Fruit fly (Drosophila melanogaster) whole organism, embryonic: ENCODE measurements around the gene Sr-CIII.
A peak's percentile ranks its signal among the peaks of the same experiment; 100 is the strongest.

Source experiments
- Antp ChIP-seq: fragments of 200-800 bp; sonication (Bioruptor generic); optimal IDR thresholded peaks from 3 replicates; lab custom pipeline; 2016; ENCODE audit warnings: missing biosample characterization, missing genetic modification characterization
- Atf3 ChIP-seq: fragments of 200-800 bp; sonication (Bioruptor generic); optimal IDR thresholded peaks from 3 replicates; lab custom pipeline; 2016; ENCODE audit warnings: missing biosample characterization, missing genetic modification characterization
- Awh ChIP-seq: fragments of 200-800 bp; sonication (Bioruptor generic); IDR thresholded peaks from 2 replicates; pipeline ENCODE4, ENCODE4 v1.3.6; 2022; ENCODE audit warnings: missing biosample characterization, missing genetic modification characterization
- Bdp1 ChIP-seq: fragments of 200-800 bp; sonication (Bioruptor generic); optimal IDR thresholded peaks from 3 replicates; lab custom pipeline; 2016; ENCODE audit warnings: missing biosample characterization, missing genetic modification characterization
- CG10147 ChIP-seq: fragments of 200-800 bp; sonication (Bioruptor generic); optimal IDR thresholded peaks from 2 replicates; lab custom pipeline; 2019; ENCODE audit warnings: missing biosample characterization, mild to moderate bottlenecking, missing genetic modification characterization, moderate library complexity
- CG12659 ChIP-seq: fragments of 200-800 bp; sonication (Bioruptor generic); optimal IDR thresholded peaks from 3 replicates; lab custom pipeline; 2017; ENCODE audit warnings: mild to moderate bottlenecking, missing biosample characterization, missing genetic modification reagents, missing genetic modification characterization
- CG12744 ChIP-seq: fragments of 200-800 bp; sonication (Bioruptor generic); optimal IDR thresholded peaks from 2 replicates; lab custom pipeline; 2016; ENCODE audit warnings: missing biosample characterization, missing genetic modification characterization
- CG13624 ChIP-seq: fragments of 200-800 bp; sonication (Bioruptor generic); optimal IDR thresholded peaks from 2 replicates; lab custom pipeline; 2016; ENCODE audit warnings: missing biosample characterization, missing genetic modification characterization
- CG14667 ChIP-seq: fragments of 200-800 bp; sonication (Bioruptor generic); IDR thresholded peaks from 2 replicates; pipeline ENCODE4 v1.3.6; 2022; ENCODE audit warnings: missing biosample characterization, missing genetic modification characterization
- CG17359 ChIP-seq: fragments of 200-800 bp; sonication (Bioruptor generic); optimal IDR thresholded peaks from 3 replicates; lab custom pipeline; 2018; ENCODE audit warnings: missing biosample characterization, mild to moderate bottlenecking, missing genetic modification characterization, moderate library complexity
- CG17912 ChIP-seq: fragments of 200-800 bp; sonication (Bioruptor generic); optimal IDR thresholded peaks from 2 replicates; lab custom pipeline; 2018; ENCODE audit warnings: missing biosample characterization, mild to moderate bottlenecking, missing genetic modification characterization
- CG18476 ChIP-seq: fragments of 200-800 bp; sonication (Bioruptor generic); optimal IDR thresholded peaks from 2 replicates; lab custom pipeline; 2016; ENCODE audit warnings: missing biosample characterization, mild to moderate bottlenecking, missing genetic modification characterization
- CG30431 ChIP-seq: fragments of 200-800 bp; sonication (Bioruptor generic); optimal IDR thresholded peaks from 2 replicates; lab custom pipeline; 2017; ENCODE audit warnings: missing biosample characterization, missing genetic modification characterization
- CG31365 ChIP-seq: fragments of 200-800 bp; sonication (Bioruptor generic); optimal IDR thresholded peaks from 2 replicates; lab custom pipeline; 2018; ENCODE audit warnings: missing biosample characterization, mild to moderate bottlenecking, missing genetic modification characterization
- CG31441 ChIP-seq: fragments of 200-800 bp; sonication (Bioruptor generic); IDR thresholded peaks from 2 replicates; pipeline ENCODE4 v1.3.6; 2022; ENCODE audit warnings: missing biosample characterization, missing genetic modification characterization
- CG3847 ChIP-seq: fragments of 200-800 bp; sonication (Bioruptor generic); IDR thresholded peaks from 2 replicates; pipeline ENCODE4 v1.3.6; 2022; ENCODE audit warnings: missing biosample characterization, missing genetic modification characterization
- CG5180 ChIP-seq: fragments of 200-800 bp; sonication (Bioruptor generic); optimal IDR thresholded peaks from 3 replicates; lab custom pipeline; 2017; ENCODE audit warnings: missing biosample characterization, missing genetic modification characterization, mild to moderate bottlenecking, moderate library complexity, missing genetic modification reagents
- CG7963 ChIP-seq: fragments of 200-800 bp; sonication (Bioruptor generic); IDR thresholded peaks from 3 replicates; pipeline ENCODE4 v1.3.6; 2022; ENCODE audit warnings: missing biosample characterization, missing genetic modification characterization; ENCODE audit not compliant: partially characterized antibody
- CG8388 ChIP-seq: fragments of 200-800 bp; sonication (Bioruptor generic); optimal IDR thresholded peaks from 2 replicates; lab custom pipeline; 2019; ENCODE audit warnings: missing biosample characterization, mild to moderate bottlenecking, missing genetic modification characterization, moderate library complexity
- Camta ChIP-seq: fragments of 200-800 bp; sonication (Bioruptor generic); optimal IDR thresholded peaks from 2 replicates; lab custom pipeline; 2016; ENCODE audit warnings: missing biosample characterization, missing genetic modification characterization
- Chrac-16 ChIP-seq: fragments of 200-800 bp; sonication (Bioruptor generic); optimal IDR thresholded peaks from 3 replicates; lab custom pipeline; 2016; ENCODE audit warnings: missing biosample characterization, missing genetic modification characterization
- Hr78 ChIP-seq, 2 experiments: fragments of 200-800 bp in 1 of 2; fragments of >200 bp in 1 of 2; sonication (Bioruptor generic) in 1 of 2; optimal IDR thresholded peaks; 2 replicates each; lab custom pipeline; 2017 to 2019; ENCODE audit warnings: missing biosample characterization in 2 of 2, missing genetic modification characterization in 2 of 2, mild to moderate bottlenecking in 1 of 2, moderate library complexity in 1 of 2
- Lpt ChIP-seq: fragments of >200 bp; optimal IDR thresholded peaks from 2 replicates; lab custom pipeline; 2018; ENCODE audit warnings: missing biosample characterization, missing genetic modification characterization
- NFAT ChIP-seq: fragments of 200-800 bp; sonication (Bioruptor generic); IDR thresholded peaks from 2 replicates; pipeline ENCODE4 v1.3.6; 2022; ENCODE audit warnings: missing biosample characterization, missing genetic modification characterization
- Oli ChIP-seq: fragments of 200-800 bp; sonication (Bioruptor generic); optimal IDR thresholded peaks from 2 replicates; lab custom pipeline; 2018; ENCODE audit warnings: missing biosample characterization, mild to moderate bottlenecking, missing genetic modification characterization, moderate library complexity
- Rfx ChIP-seq: fragments of 200-800 bp; sonication (Bioruptor generic); IDR thresholded peaks from 2 replicates; pipeline ENCODE4 v1.3.6; 2022; ENCODE audit warnings: missing biosample characterization, missing genetic modification characterization
- Sox102F ChIP-seq: fragments of 200-800 bp; sonication (Bioruptor generic); optimal IDR thresholded peaks from 2 replicates; lab custom pipeline; 2018; ENCODE audit warnings: missing biosample characterization, mild to moderate bottlenecking, missing genetic modification characterization, moderate library complexity
- Taf1 ChIP-seq: fragments of 200-800 bp; sonication (Bioruptor generic); IDR thresholded peaks from 2 replicates; pipeline ENCODE4 v1.3.6; 2022; ENCODE audit warnings: missing biosample characterization, missing genetic modification characterization
- ac ChIP-seq: fragments of 200-800 bp; sonication (Bioruptor generic); optimal IDR thresholded peaks from 3 replicates; lab custom pipeline; 2017; ENCODE audit warnings: missing biosample characterization, mild to moderate bottlenecking, missing genetic modification characterization
- al ChIP-seq: fragments of 200-800 bp; sonication (Bioruptor generic); IDR thresholded peaks from 2 replicates; pipeline ENCODE4 v1.3.6; 2022; ENCODE audit warnings: missing biosample characterization, missing genetic modification characterization
- bowl ChIP-seq: fragments of 200-800 bp; sonication (Bioruptor generic); IDR thresholded peaks from 2 replicates; pipeline ENCODE4 v1.3.6; 2022; ENCODE audit warnings: missing biosample characterization, missing genetic modification characterization
- br ChIP-seq: fragments of >200 bp; optimal IDR thresholded peaks from 2 replicates; lab custom pipeline; 2017
- cwo ChIP-seq: fragments of 200-800 bp; sonication (Bioruptor generic); optimal IDR thresholded peaks from 3 replicates; lab custom pipeline; 2017; ENCODE audit warnings: missing biosample characterization, missing genetic modification characterization, mild to moderate bottlenecking, moderate library complexity, missing genetic modification reagents
- dimm ChIP-seq: fragments of 200-800 bp; sonication (Bioruptor generic); IDR thresholded peaks from 2 replicates; pipeline ENCODE4 v1.3.6; 2022; ENCODE audit warnings: missing biosample characterization, missing genetic modification characterization
- disco-r ChIP-seq: fragments of 200-800 bp; sonication (Bioruptor generic); optimal IDR thresholded peaks from 2 replicates; lab custom pipeline; 2016; ENCODE audit warnings: missing biosample characterization, missing genetic modification characterization
- eve ChIP-seq, 2 experiments: fragments of >200 bp; optimal IDR thresholded peaks; 2 replicates each; lab custom pipeline; 2017; ENCODE audit warnings: missing biosample characterization in 2 of 2, missing genetic modification characterization in 2 of 2
- fd64A ChIP-seq: fragments of 200-800 bp; sonication (Bioruptor generic); optimal IDR thresholded peaks from 3 replicates; lab custom pipeline; 2018; ENCODE audit warnings: missing biosample characterization, mild to moderate bottlenecking, missing genetic modification characterization
- lmd ChIP-seq: fragments of 200-800 bp; sonication (Bioruptor generic); IDR thresholded peaks from 2 replicates; pipeline ENCODE4 v1.3.6; 2022; ENCODE audit warnings: missing biosample characterization, missing genetic modification characterization
- mam ChIP-seq: fragments of 200-800 bp; sonication (Bioruptor generic); optimal IDR thresholded peaks from 3 replicates; lab custom pipeline; 2016; ENCODE audit warnings: missing biosample characterization, missing genetic modification characterization
- nerfin-2 ChIP-seq: fragments of 200-800 bp; sonication (Bioruptor generic); IDR thresholded peaks from 2 replicates; pipeline ENCODE4 v1.3.6; 2022; ENCODE audit warnings: missing biosample characterization, missing genetic modification characterization; ENCODE audit not compliant: partially characterized antibody
- peb ChIP-seq: fragments of 200-800 bp; sonication (Bioruptor generic); IDR thresholded peaks from 2 replicates; pipeline ENCODE4 v1.3.6; 2022; ENCODE audit warnings: missing biosample characterization, missing genetic modification characterization
- pita ChIP-seq: fragments of 200-800 bp; sonication (Bioruptor generic); optimal IDR thresholded peaks from 2 replicates; lab custom pipeline; 2017; ENCODE audit warnings: missing biosample characterization, mild to moderate bottlenecking, missing genetic modification characterization
- pnt ChIP-seq: fragments of 200-800 bp; sonication (Bioruptor generic); optimal IDR thresholded peaks from 3 replicates; lab custom pipeline; 2016; ENCODE audit warnings: missing biosample characterization, missing genetic modification characterization
- prd ChIP-seq, 3 experiments: fragments of >200 bp in 2 of 3; fragments of 200-800 bp in 1 of 3; sonication (Bioruptor generic) in 1 of 3; optimal IDR thresholded peaks in 2 of 3; IDR thresholded peaks in 1 of 3; 2 replicates in 2 of 3; 3 replicates in 1 of 3; pipeline versions ENCODE4 v1.3.6 to Lab custom; 2017 to 2022; ENCODE audit warnings: missing biosample characterization in 1 of 3, missing genetic modification characterization in 1 of 3
- pros ChIP-seq: fragments of 200-800 bp; sonication (Bioruptor generic); optimal IDR thresholded peaks from 3 replicates; lab custom pipeline; 2019; ENCODE audit warnings: missing biosample characterization, mild to moderate bottlenecking, missing genetic modification characterization, moderate library complexity
- sim ChIP-seq: fragments of 200-800 bp; sonication (Bioruptor generic); IDR thresholded peaks from 2 replicates; pipeline ENCODE4 v1.3.6; 2022; ENCODE audit warnings: missing biosample characterization, missing genetic modification characterization
- slou ChIP-seq: fragments of 200-800 bp; sonication (Bioruptor generic); optimal IDR thresholded peaks from 3 replicates; lab custom pipeline; 2016; ENCODE audit warnings: missing biosample characterization, missing genetic modification characterization
- ssp ChIP-seq: fragments of 200-800 bp; sonication (Bioruptor generic); IDR thresholded peaks from 2 replicates; pipeline ENCODE4 v1.3.6; 2022; ENCODE audit warnings: missing biosample characterization, missing genetic modification characterization
- trh ChIP-seq: fragments of 200-800 bp; sonication (Bioruptor generic); optimal IDR thresholded peaks from 2 replicates; lab custom pipeline; 2016; ENCODE audit warnings: missing biosample characterization, missing genetic modification characterization
- unc-4 ChIP-seq: fragments of 200-800 bp; sonication (Bioruptor generic); IDR thresholded peaks from 2 replicates; pipeline ENCODE4 v1.3.6; 2022; ENCODE audit warnings: missing biosample characterization, missing genetic modification characterization; ENCODE audit not compliant: partially characterized antibody

Sr-CIII gene

DNA sequence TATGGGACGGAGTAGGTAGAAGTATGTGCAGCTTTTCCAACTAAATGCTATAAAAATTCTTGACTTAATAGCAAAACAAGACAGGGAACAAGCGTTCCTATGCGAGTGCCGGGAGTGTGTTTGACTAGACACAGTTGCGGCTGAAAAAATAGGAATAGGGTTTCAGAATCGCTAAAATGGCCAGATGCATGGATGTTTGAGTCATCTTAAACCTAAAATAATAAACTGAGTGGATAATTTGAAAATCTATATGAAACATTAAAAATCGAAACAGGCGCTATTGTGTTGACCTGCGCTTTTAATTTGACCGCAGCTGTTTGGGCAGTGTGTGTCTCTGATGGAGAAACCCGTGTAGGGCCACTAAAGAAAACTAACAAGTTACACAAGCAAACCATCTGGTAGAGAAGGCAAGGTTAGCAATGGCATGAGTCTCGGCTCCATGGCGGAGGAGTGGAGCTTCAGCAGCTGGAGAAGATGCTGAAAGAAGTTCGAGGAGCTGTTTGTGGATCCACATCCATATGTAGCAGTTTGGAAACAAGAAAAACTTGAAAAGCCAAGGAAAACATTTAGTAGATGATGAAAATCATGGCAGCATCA is 26.3 kb upstream of the Sr-CIII start (continued):
- TF ChIP-seq CG12744 (GFP tag; lab: Kevin White, UChicago) (peak; percentile 56), ssp (GFP tag; lab: Robert Waterston, UW) (peak; percentile 65), CG3847 (peak; percentile 53), pros (no peak), lmd (peak; percentile 83), CG17359 (tag; lab: Kevin White, UChicago) (peak; percentile 85), dimm (GFP tag; lab: Robert Waterston, UW) (peak; percentile 60), CG18476 (GFP tag; lab: Kevin White, UChicago) (peak; percentile 64), pita (no peak), trh (GFP tag; lab: Kevin White, UChicago) (peak; percentile 5), Bdp1 (GFP tag; lab: Kevin White, UChicago) (peak; percentile 51), CG5180 (GFP tag; lab: Kevin White, UChicago) (no peak), al (GFP tag; lab: Robert Waterston, UW) (peak; percentile 26; the same call in 1 of the 2 replicates), cwo (peak; percentile 67), Hr78 (GFP tag; optimal IDR thresholded peaks at IDR 0.05; lab: Kevin White, UChicago) (peak in 1 of 2 experiments; percentile 53), Taf1 (GFP tag; lab: Robert Waterston, UW) (peak; percentile 59; the same call in 1 of the 2 replicates), Lpt (GFP tag; lab: Kevin White, UChicago) (no peak), bowl (no peak; the same call in 1 of the 2 replicates), CG12659 (GFP tag; lab: Kevin White, UChicago) (peak; percentile 48), mam (GFP tag; lab: Kevin White, UChicago) (peak; percentile 72), nerfin-2 (no peak), sim (GFP tag; lab: Robert Waterston, UW) (0 out of 2 replicates have a peak, but pooled peaks have one; percentile 44), Atf3 (GFP tag; lab: Kevin White, UChicago) (peak; percentile 66), NFAT (GFP tag; lab: Robert Waterston, UW) (peak; percentile 56; the same call in 1 of the 2 replicates), peb (GFP tag; lab: Robert Waterston, UW) (peak; percentile 66), Awh (GFP tag; lab: Robert Waterston, UW) (peak; percentile 72), eve (GFP tag; optimal IDR thresholded peaks at IDR 0.05; lab: Kevin White, UChicago) (peak in 1 of 2 experiments; percentile 89), Oli (tag; lab: Kevin White, UChicago) (peak; percentile 77), disco-r (GFP tag; lab: Kevin White, UChicago) (peak; percentile 51), Antp (GFP tag; lab: Kevin White, UChicago) (peak; percentile 80), br (lab: Kevin White, UChicago) (no peak), CG31365 (tag; lab: Kevin White, UChicago) (peak; percentile 12), unc-4 (GFP tag; lab: Robert Waterston, UW) (no peak), CG8388 (GFP tag; lab: Kevin White, UChicago) (peak; percentile 62), CG14667 (GFP tag; lab: Robert Waterston, UW) (peak; percentile 66), CG7963 (no peak), prd (optimal IDR thresholded peaks at IDR 0.05; lab: Kevin White, UChicago) (no peak), prd (GFP tag; IDR thresholded peaks at IDR 0.05; lab: Robert Waterston, UW) (peak; percentile 83), Rfx (GFP tag; lab: Robert Waterston, UW) (peak; percentile 85), slou (GFP tag; lab: Kevin White, UChicago) (peak; percentile 55), fd64A (GFP tag; lab: Kevin White, UChicago) (peak; percentile 19), Chrac-16 (GFP tag; lab: Kevin White, UChicago) (peak; percentile 63), CG10147 (peak; percentile 23), ac (GFP tag; lab: Kevin White, UChicago) (no peak), Camta (GFP tag; lab: Kevin White, UChicago) (peak; percentile 75), Sox102F (GFP tag; lab: Kevin White, UChicago) (peak; percentile 87), CG13624 (GFP tag; lab: Kevin White, UChicago) (peak; percentile 53), pnt (peak; percentile 77), CG17912 (no peak), CG31441 (GFP tag; lab: Robert Waterston, UW) (peak; percentile 75), CG30431 (GFP tag; lab: Kevin White, UChicago) (peak; percentile 65)
